Worm (Caenorhabditis elegans) whole organism, early embryonic: ENCODE results near the gene W03F9.2.

Source experiments
- F13C5.2 ChIP-seq: sonication (generic microtip); optimal IDR thresholded peaks from 2 replicates; lab custom pipeline; 2017; ENCODE audit warnings: mild to moderate bottlenecking, missing genetic modification characterization, inconsistent platforms, missing compliant biosample characterization
- aly-1 ChIP-seq: sonication (generic microtip); optimal IDR thresholded peaks from 2 replicates; lab custom pipeline; 2016; ENCODE audit warnings: missing genetic modification characterization, missing compliant biosample characterization
- ama-1 ChIP-seq: fragments of 150-350 bp; optimal IDR thresholded peaks from 2 replicates; lab custom pipeline; 2014
- ceh-13 ChIP-seq: fragments of 200-800 bp; sonication (Bioruptor generic); optimal IDR thresholded peaks from 2 replicates; lab custom pipeline; 2018; ENCODE audit warnings: mild to moderate bottlenecking, missing genetic modification characterization, missing compliant biosample characterization
- hmbx-1 ChIP-seq: sonication (generic microtip); optimal IDR thresholded peaks from 2 replicates; lab custom pipeline; 2016; ENCODE audit warnings: mild to moderate bottlenecking, missing genetic modification characterization, missing compliant biosample characterization
- hmg-4 ChIP-seq: fragments of 200-800 bp; sonication (Bioruptor generic); optimal IDR thresholded peaks from 2 replicates; lab custom pipeline; 2018; ENCODE audit warnings: mild to moderate bottlenecking, missing genetic modification characterization, missing compliant biosample characterization
- scrt-1 ChIP-seq: fragments of 200-800 bp; sonication (Bioruptor generic); IDR thresholded peaks from 2 replicates; pipeline ENCODE4 v1.3.6; 2022; ENCODE audit warnings: missing genetic modification characterization, missing compliant biosample characterization
- sea-1 ChIP-seq: fragments of 200-800 bp; sonication (Bioruptor generic); conservative IDR thresholded peaks from 2 replicates; pipeline ENCODE4 v1.3.6; 2022; ENCODE audit warnings: missing genetic modification characterization, missing compliant biosample characterization
- tbx-11 ChIP-seq: fragments of 200-800 bp; sonication (Bioruptor generic); IDR thresholded peaks from 2 replicates; pipeline ENCODE4 v1.3.6; 2022; ENCODE audit warnings: missing genetic modification characterization, missing compliant biosample characterization
- tra-4 ChIP-seq: sonication (generic microtip); optimal IDR thresholded peaks from 2 replicates; lab custom pipeline; 2017; ENCODE audit warnings: missing genetic modification characterization, missing compliant biosample characterization

ce11 chrV:126610-127009, 1.2 kb downstream of the W03F9.2 start, which contains the start of gene W03F9.1:
- TF ChIP-seq ama-1 (no peak), tbx-11 (no peak), sea-1 (no peak), ceh-13 (no peak), F13C5.2 (tag; lab: Kevin White, UChicago) (peak; percentile 29), tra-4 (tag; lab: Kevin White, UChicago) (no peak), aly-1 (no peak), hmbx-1 (peak; percentile 28), scrt-1 (GFP tag; lab: Robert Waterston, UW) (no peak), hmg-4 (GFP tag; lab: Kevin White, UChicago) (no peak)
